Worm (Caenorhabditis elegans) whole organism, early embryonic: ENCODE measurements around the gene aman-1.

Source experiments
- F13C5.2 ChIP-seq: sonication (generic microtip); optimal IDR thresholded peaks from 2 replicates; lab custom pipeline; 2017; ENCODE audit warnings: mild to moderate bottlenecking, missing genetic modification characterization, inconsistent platforms, missing compliant biosample characterization
- ama-1 ChIP-seq: fragments of 150-350 bp; optimal IDR thresholded peaks from 2 replicates; lab custom pipeline; 2014
- ceh-36 ChIP-seq: sonication (generic microtip); optimal IDR thresholded peaks from 2 replicates; lab custom pipeline; 2016; ENCODE audit warnings: missing genetic modification characterization, inconsistent platforms, missing compliant biosample characterization
- flt-1 ChIP-seq: fragments of 200-800 bp; sonication (Bioruptor generic); IDR thresholded peaks from 2 replicates; pipeline ENCODE4 v1.3.6; 2022; ENCODE audit warnings: missing genetic modification characterization, missing compliant biosample characterization
- hmbx-1 ChIP-seq: sonication (generic microtip); optimal IDR thresholded peaks from 2 replicates; lab custom pipeline; 2016; ENCODE audit warnings: mild to moderate bottlenecking, missing genetic modification characterization, missing compliant biosample characterization
- hmg-4 ChIP-seq: fragments of 200-800 bp; sonication (Bioruptor generic); optimal IDR thresholded peaks from 2 replicates; lab custom pipeline; 2018; ENCODE audit warnings: mild to moderate bottlenecking, missing genetic modification characterization, missing compliant biosample characterization
- scrt-1 ChIP-seq: fragments of 200-800 bp; sonication (Bioruptor generic); IDR thresholded peaks from 2 replicates; pipeline ENCODE4 v1.3.6; 2022; ENCODE audit warnings: missing genetic modification characterization, missing compliant biosample characterization
- tbx-11 ChIP-seq: fragments of 200-800 bp; sonication (Bioruptor generic); IDR thresholded peaks from 2 replicates; pipeline ENCODE4 v1.3.6; 2022; ENCODE audit warnings: missing genetic modification characterization, missing compliant biosample characterization
- tbx-37 ChIP-seq: fragments of 200-800 bp; sonication (Bioruptor generic); conservative IDR thresholded peaks from 2 replicates; pipeline ENCODE4 v1.3.6; 2022; ENCODE audit warnings: missing genetic modification reagents, missing genetic modification characterization, missing compliant biosample characterization

DNA sequence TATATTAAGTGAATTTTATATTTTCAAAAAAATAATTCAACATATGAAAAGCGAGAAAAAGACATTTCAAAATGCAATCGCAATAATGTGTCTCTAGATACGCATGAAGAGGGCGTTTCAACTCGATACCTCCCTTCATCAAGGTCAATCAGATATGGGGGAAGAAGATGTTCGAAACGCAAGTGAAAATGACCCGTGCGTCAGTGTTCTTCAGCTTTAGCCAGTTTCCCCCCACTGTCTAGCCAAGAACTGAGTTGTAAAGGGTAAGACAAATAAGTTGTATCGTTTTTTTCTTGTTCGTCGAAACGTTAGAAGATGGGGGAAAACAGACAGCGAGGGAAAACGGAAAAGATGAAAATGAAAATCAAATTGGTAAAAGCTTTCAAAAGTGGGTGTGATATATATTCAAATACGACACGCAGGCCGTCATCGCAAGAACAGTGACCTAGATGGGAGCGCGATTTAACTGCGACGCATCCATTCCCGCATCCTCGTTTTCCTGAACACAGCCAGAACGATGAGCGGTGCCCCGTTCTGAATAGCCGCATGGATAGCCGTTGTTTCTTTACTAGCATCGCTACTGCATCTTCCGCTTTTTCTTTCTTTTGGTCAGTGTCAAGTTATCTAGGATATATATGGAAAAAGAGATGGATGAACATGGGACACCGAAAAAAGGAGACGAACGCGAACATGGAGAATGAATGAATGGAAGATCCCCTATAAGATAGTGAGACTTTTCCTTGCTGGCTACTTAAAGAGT, 38.1 kb upstream of the aman-1 start:
- TF ChIP-seq ama-1 (no peak), tbx-37 (no peak), scrt-1 (GFP tag; lab: Robert Waterston, UW) (no peak), ceh-36 (tag; lab: Kevin White, UChicago) (no peak), flt-1 (no peak), hmg-4 (GFP tag; lab: Kevin White, UChicago) (no peak), tbx-11 (GFP tag; lab: Robert Waterston, UW) (no peak), hmbx-1 (tag; lab: Kevin White, UChicago) (no peak), F13C5.2 (no peak)
